Worm (Caenorhabditis elegans) whole organism, L2 larva: ENCODE measurements around the gene smex-1.

Experiments
- C34F6.9 ChIP-seq: fragments of 150-350 bp; optimal IDR thresholded peaks from 2 replicates; lab custom pipeline; 2014; ENCODE audit warnings: missing biosample characterization, missing genetic modification characterization
- F13H6.1 ChIP-seq: sonication (generic microtip); optimal IDR thresholded peaks from 2 replicates; lab custom pipeline; 2016; ENCODE audit warnings: missing genetic modification characterization, missing compliant biosample characterization
- R02D3.7 ChIP-seq: fragments of 150-350 bp; optimal IDR thresholded peaks from 2 replicates; lab custom pipeline; 2014; ENCODE audit warnings: missing biosample characterization, missing genetic modification characterization
- Y55F3AM.14 ChIP-seq: fragments of 200-800 bp; sonication (Bioruptor generic); optimal IDR thresholded peaks from 2 replicates; lab custom pipeline; 2018; ENCODE audit warnings: mild to moderate bottlenecking, missing genetic modification characterization, missing compliant biosample characterization
- ZK546.5 ChIP-seq: sonication (generic microtip); optimal IDR thresholded peaks from 2 replicates; lab custom pipeline; 2017; ENCODE audit warnings: missing biosample characterization, missing genetic modification characterization
- ama-1 ChIP-seq: fragments of 150-350 bp; optimal IDR thresholded peaks from 2 replicates; lab custom pipeline; 2018; ENCODE audit warnings: inconsistent platforms
- blmp-1 ChIP-seq: sonication (generic microtip); optimal IDR thresholded peaks from 2 replicates; lab custom pipeline; 2017; ENCODE audit warnings: missing genetic modification characterization, mild to moderate bottlenecking, missing compliant biosample characterization, antibody characterized with exemption, moderate library complexity; ENCODE audit not compliant: insufficient read depth
- ceh-16 ChIP-seq: fragments of 150-350 bp; optimal IDR thresholded peaks from 2 replicates; lab custom pipeline; 2014; ENCODE audit warnings: missing biosample characterization, missing genetic modification characterization
- ceh-82 ChIP-seq: fragments of 150-350 bp; optimal IDR thresholded peaks from 2 replicates; lab custom pipeline; 2014; ENCODE audit warnings: missing biosample characterization, missing genetic modification characterization
- crh-2 ChIP-seq: sonication (generic microtip); optimal IDR thresholded peaks from 2 replicates; lab custom pipeline; 2017; ENCODE audit warnings: missing biosample characterization, missing genetic modification characterization
- elt-3 ChIP-seq: sonication (generic microtip); optimal IDR thresholded peaks from 2 replicates; lab custom pipeline; 2017; ENCODE audit warnings: missing biosample characterization, missing genetic modification characterization
- gmeb-1 ChIP-seq: fragments of 150-350 bp; optimal IDR thresholded peaks from 2 replicates; lab custom pipeline; 2014; ENCODE audit warnings: missing biosample characterization, missing genetic modification characterization
- lin-11 ChIP-seq: fragments of 150-350 bp; sonication (generic microtip); optimal IDR thresholded peaks from 2 replicates; lab custom pipeline; 2014; ENCODE audit warnings: missing biosample characterization, missing genetic modification characterization, inconsistent platforms, mixed read lengths
- lin-13 ChIP-seq: fragments of 150-350 bp; optimal IDR thresholded peaks from 2 replicates; lab custom pipeline; 2014; ENCODE audit warnings: missing biosample characterization, missing genetic modification reagents, missing genetic modification characterization
- lin-39 ChIP-seq: fragments of 150-350 bp; optimal IDR thresholded peaks from 2 replicates; lab custom pipeline; 2014; ENCODE audit warnings: missing biosample characterization, missing genetic modification reagents, missing genetic modification characterization
- mdl-1 ChIP-seq, 2 experiments: fragments of 150-350 bp in 1 of 2; sonication (generic microtip) in 1 of 2; optimal IDR thresholded peaks; 2 replicates each; lab custom pipeline; 2017; ENCODE audit warnings: missing biosample characterization in 2 of 2, missing genetic modification characterization in 2 of 2
- nhr-10 ChIP-seq: sonication (generic microtip); optimal IDR thresholded peaks from 2 replicates; lab custom pipeline; 2017; ENCODE audit warnings: missing biosample characterization, missing genetic modification characterization
- nhr-11 ChIP-seq: fragments of 150-350 bp; optimal IDR thresholded peaks from 2 replicates; lab custom pipeline; 2014; ENCODE audit warnings: missing biosample characterization, missing genetic modification characterization
- nhr-129 ChIP-seq: fragments of 150-350 bp; optimal IDR thresholded peaks from 2 replicates; lab custom pipeline; 2014; ENCODE audit warnings: missing biosample characterization, missing genetic modification characterization
- nhr-21 ChIP-seq: fragments of 150-350 bp; optimal IDR thresholded peaks from 2 replicates; lab custom pipeline; 2014; ENCODE audit warnings: missing biosample characterization, missing genetic modification characterization
- nhr-23 ChIP-seq: fragments of 150-350 bp; optimal IDR thresholded peaks from 2 replicates; lab custom pipeline; 2014; ENCODE audit warnings: missing biosample characterization, missing genetic modification reagents, missing genetic modification characterization
- nhr-237 ChIP-seq: fragments of 150-350 bp; optimal IDR thresholded peaks from 2 replicates; lab custom pipeline; 2014; ENCODE audit warnings: missing biosample characterization, missing genetic modification characterization
- nhr-25 ChIP-seq: fragments of 150-350 bp; sonication (generic microtip); optimal IDR thresholded peaks from 3 replicates; lab custom pipeline; 2014; ENCODE audit warnings: missing biosample characterization, missing genetic modification characterization
- nhr-6 ChIP-seq: fragments of 150-350 bp; optimal IDR thresholded peaks from 2 replicates; lab custom pipeline; 2014; ENCODE audit warnings: missing biosample characterization, missing genetic modification characterization
- nhr-77 ChIP-seq: fragments of 150-350 bp; optimal IDR thresholded peaks from 2 replicates; lab custom pipeline; 2014; ENCODE audit warnings: missing biosample characterization, missing genetic modification characterization
- peb-1 ChIP-seq: fragments of 150-350 bp; optimal IDR thresholded peaks from 2 replicates; lab custom pipeline; 2014; ENCODE audit warnings: missing biosample characterization, missing genetic modification characterization
- sem-4 ChIP-seq: fragments of 150-350 bp; optimal IDR thresholded peaks from 2 replicates; lab custom pipeline; 2014; ENCODE audit warnings: missing biosample characterization, missing genetic modification reagents, missing genetic modification characterization
- skn-1 ChIP-seq: sonication (generic microtip); optimal IDR thresholded peaks from 2 replicates; lab custom pipeline; 2017; ENCODE audit warnings: missing biosample characterization, missing genetic modification characterization
- sma-3 ChIP-seq: sonication (generic microtip); optimal IDR thresholded peaks from 2 replicates; lab custom pipeline; 2016; ENCODE audit warnings: missing genetic modification reagents, missing genetic modification characterization, missing compliant biosample characterization
- sma-9 ChIP-seq, 2 experiments: fragments of 150-350 bp in 1 of 2; sonication (generic microtip) in 1 of 2; optimal IDR thresholded peaks; 2 replicates each; lab custom pipeline; 2014 to 2016; ENCODE audit warnings: missing genetic modification characterization in 2 of 2, mild to moderate bottlenecking in 1 of 2, missing biosample characterization in 1 of 2, missing compliant biosample characterization in 1 of 2, missing genetic modification reagents in 1 of 2, moderate library complexity in 1 of 2
- snpc-4 ChIP-seq: fragments of 150-350 bp; optimal IDR thresholded peaks from 2 replicates; lab custom pipeline; 2014; ENCODE audit warnings: missing biosample characterization, missing genetic modification characterization
- unc-39 ChIP-seq: fragments of 150-350 bp; optimal IDR thresholded peaks from 2 replicates; lab custom pipeline; 2014; ENCODE audit warnings: missing biosample characterization, missing genetic modification characterization
- unc-62 ChIP-seq: fragments of 150-350 bp; optimal IDR thresholded peaks from 2 replicates; lab custom pipeline; 2014; ENCODE audit warnings: missing biosample characterization, missing genetic modification reagents, missing genetic modification characterization
- zag-1 ChIP-seq: fragments of 150-350 bp; optimal IDR thresholded peaks from 2 replicates; lab custom pipeline; 2014; ENCODE audit warnings: missing biosample characterization, missing genetic modification characterization
- ztf-11 ChIP-seq: sonication (generic microtip); optimal IDR thresholded peaks from 2 replicates; lab custom pipeline; 2017; ENCODE audit warnings: missing biosample characterization, missing genetic modification characterization

The smex-1 gene

DNA sequence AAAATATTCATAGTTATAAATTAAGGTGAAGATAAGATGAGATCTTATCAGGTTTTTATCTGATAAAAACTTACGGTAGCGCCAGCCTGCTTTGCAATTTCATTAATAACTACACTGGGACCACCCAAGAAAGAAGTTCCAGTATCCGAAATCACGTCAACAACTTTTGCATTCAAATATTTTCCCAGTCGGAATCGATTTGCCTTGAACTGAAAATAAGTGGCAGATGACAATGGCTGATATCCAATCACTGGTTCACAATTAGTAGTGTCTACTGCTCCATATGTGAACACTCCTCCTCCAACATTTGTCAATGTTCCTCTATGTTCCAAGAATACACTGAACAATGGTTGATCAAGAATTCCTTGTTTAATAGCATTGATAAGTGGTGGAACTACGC, 29.5 kb downstream of the smex-1 start, which contains the start of gene F21F8.5:
F21F8.5 (minus strand) TSS at position 101 of the 400 bp plus-strand sequence.
- no peak for TF ChIP-seq unc-62 (GFP tag; lab: Kevin White, UChicago)
- no peak for TF ChIP-seq lin-11 (tag; lab: Kevin White, UChicago)
- TF ChIP-seq nhr-23 (tag; lab: Kevin White, UChicago) = no peak
- no peak for TF ChIP-seq ceh-82 (tag; lab: Kevin White, UChicago)
- no peak for TF ChIP-seq peb-1 (tag; lab: Kevin White, UChicago)
- no peak for TF ChIP-seq nhr-10 (tag; lab: Kevin White, UChicago)
- no peak for TF ChIP-seq skn-1 (tag; lab: Kevin White, UChicago)
- TF ChIP-seq C34F6.9 (tag; lab: Kevin White, UChicago) = no peak
- TF ChIP-seq lin-13 (GFP tag; lab: Kevin White, UChicago) = no peak
- no peak for TF ChIP-seq elt-3 (tag; lab: Kevin White, UChicago)
- no peak for TF ChIP-seq unc-39
- TF ChIP-seq, all 48 proteins: peak for 0

DNA sequence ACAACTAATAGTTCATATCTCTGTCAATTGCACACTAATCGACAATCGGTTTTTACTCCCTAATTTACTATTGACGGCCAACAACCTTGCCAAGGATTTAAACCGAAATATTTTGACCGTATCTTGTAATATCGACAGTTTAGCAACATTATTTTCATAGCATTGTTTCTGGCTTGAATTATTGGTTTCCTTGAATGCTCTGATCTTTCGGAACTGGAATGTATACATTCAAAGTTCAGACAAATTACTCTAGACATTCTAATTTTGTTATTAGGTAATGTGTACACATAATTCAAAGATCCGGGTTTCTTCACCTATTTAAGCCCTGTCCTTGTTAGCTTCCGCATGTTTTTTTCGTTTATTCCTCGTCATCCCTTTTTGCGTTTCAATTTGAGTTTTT, 31.8 kb downstream of the smex-1 start, which contains the start of gene C16D9.9:
C16D9.9 (plus strand) TSS at position 301 of the 400 bp plus-strand sequence.
- no peak for TF ChIP-seq sem-4 (tag; lab: Kevin White, UChicago)
- TF ChIP-seq nhr-237 (tag; lab: Kevin White, UChicago) = no peak
- TF ChIP-seq nhr-25 (tag; lab: Kevin White, UChicago) = no peak
- no peak for TF ChIP-seq ceh-16 (tag; lab: Kevin White, UChicago)
- TF ChIP-seq Y55F3AM.14 (GFP tag; lab: Kevin White, UChicago) = no peak
- no peak for TF ChIP-seq nhr-11 (tag; lab: Kevin White, UChicago)
- TF ChIP-seq elt-3 (tag; lab: Kevin White, UChicago) = no peak
- TF ChIP-seq sma-9 (GFP tag; optimal IDR thresholded peaks at IDR 0.05; lab: Kevin White, UChicago) = no peak
- no peak for TF ChIP-seq sma-9 (tag; optimal IDR thresholded peaks at IDR 0.05; lab: Kevin White, UChicago)
- no peak for TF ChIP-seq nhr-77 (tag; lab: Kevin White, UChicago)
- TF ChIP-seq lin-11 (tag; lab: Kevin White, UChicago) = no peak

DNA sequence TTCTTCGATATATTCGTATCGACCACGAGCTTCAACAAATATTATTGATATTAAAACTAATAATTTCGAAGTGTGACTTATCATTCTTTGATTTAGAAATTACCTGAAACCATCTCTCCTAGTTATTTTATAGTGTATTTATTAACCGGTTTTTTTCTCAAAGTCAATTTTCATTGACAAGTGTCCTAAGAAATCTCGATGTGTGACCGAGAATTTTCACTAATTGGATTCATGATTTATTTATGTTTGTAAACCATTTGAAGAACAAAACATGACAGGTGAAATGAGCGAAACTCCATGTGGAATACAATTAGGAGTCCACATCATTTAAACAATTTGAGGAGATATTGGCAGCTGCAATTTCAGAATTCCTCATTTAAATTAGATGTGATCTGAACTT, 32.3 kb downstream of the smex-1 start, which contains the start of gene C16D9.8:
C16D9.8 (minus strand) TSS at position 101 of the 400 bp plus-strand sequence.
- TF ChIP-seq sma-3 (GFP tag; lab: Kevin White, UChicago) (no peak), C34F6.9 (tag; lab: Kevin White, UChicago) (no peak), nhr-129 (tag; lab: Kevin White, UChicago) (no peak), ama-1 (lab: Kevin White, UChicago) (no peak), peb-1 (tag; lab: Kevin White, UChicago) (no peak)

DNA sequence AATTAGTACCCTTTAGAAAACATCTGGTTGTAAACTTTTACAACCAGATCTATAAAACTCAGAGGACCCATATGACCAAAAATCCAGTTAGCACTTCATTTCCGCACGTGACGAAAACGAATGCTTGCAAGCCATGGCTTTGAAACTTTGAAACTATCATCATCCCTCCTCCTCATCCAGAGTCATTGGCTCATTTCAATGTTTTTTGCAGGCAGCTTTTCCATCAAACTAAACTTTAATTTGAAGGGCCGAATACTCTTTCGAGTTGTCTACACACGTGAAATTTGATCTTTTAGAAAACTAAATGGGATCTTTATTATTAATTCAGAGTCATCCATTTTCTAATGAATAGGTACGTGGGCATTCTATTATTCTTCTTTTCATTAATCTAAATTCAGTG, 33.6 kb downstream of the smex-1 start:
- TF ChIP-seq C34F6.9 (tag; lab: Kevin White, UChicago) (no peak), nhr-6 (tag; lab: Kevin White, UChicago) (no peak), sma-3 (GFP tag; lab: Kevin White, UChicago) (no peak), Y55F3AM.14 (GFP tag; lab: Kevin White, UChicago) (no peak), gmeb-1 (tag; lab: Kevin White, UChicago) (no peak), ZK546.5 (tag; lab: Kevin White, UChicago) (no peak), crh-2 (tag; lab: Kevin White, UChicago) (no peak), snpc-4 (tag; lab: Kevin White, UChicago) (no peak), nhr-23 (tag; lab: Kevin White, UChicago) (no peak), lin-11 (tag; lab: Kevin White, UChicago) (no peak), F13H6.1 (tag; lab: Kevin White, UChicago) (no peak), lin-39 (no peak), zag-1 (no peak), blmp-1 (no peak), nhr-21 (tag; lab: Kevin White, UChicago) (no peak), unc-62 (GFP tag; lab: Kevin White, UChicago) (no peak), peb-1 (tag; lab: Kevin White, UChicago) (no peak), mdl-1 (tag; optimal IDR thresholded peaks at IDR 0.05; lab: Kevin White, UChicago) (no peak)

- TF ChIP-seq ztf-11 (tag; lab: Kevin White, UChicago) = no peak
- TF ChIP-seq unc-62 (GFP tag; lab: Kevin White, UChicago) = no peak
- no peak for TF ChIP-seq lin-11 (tag; lab: Kevin White, UChicago)
- TF ChIP-seq R02D3.7 (tag; lab: Kevin White, UChicago) = no peak
- no peak for TF ChIP-seq nhr-237 (tag; lab: Kevin White, UChicago)
- TF ChIP-seq sma-3 (GFP tag; lab: Kevin White, UChicago) = no peak
- TF ChIP-seq, all 48 proteins: peak for 0
Observed at ce11 chrV:8259016-8259415, 36.8 kb downstream of the smex-1 start, which contains the start of gene C16D9.1. TSS of gene C16D9.1 (plus strand) at chrV:8259316.
